Fruit fly (Drosophila melanogaster) whole organism, embryonic: ENCODE results near the gene Inx5.

Experiments used
- BtbVII ChIP-seq: fragments of 200-800 bp; sonication (Bioruptor generic); optimal IDR thresholded peaks from 3 replicates; lab custom pipeline; 2017; ENCODE audit warnings: missing biosample characterization, mild to moderate bottlenecking, missing genetic modification characterization
- CG10147 ChIP-seq: fragments of 200-800 bp; sonication (Bioruptor generic); optimal IDR thresholded peaks from 2 replicates; lab custom pipeline; 2019; ENCODE audit warnings: missing biosample characterization, mild to moderate bottlenecking, missing genetic modification characterization, moderate library complexity
- CG10274 ChIP-seq: fragments of 200-800 bp; sonication (Bioruptor generic); optimal IDR thresholded peaks from 3 replicates; lab custom pipeline; 2017; ENCODE audit warnings: missing biosample characterization, mild to moderate bottlenecking, missing genetic modification characterization
- CG12659 ChIP-seq: fragments of 200-800 bp; sonication (Bioruptor generic); optimal IDR thresholded peaks from 3 replicates; lab custom pipeline; 2017; ENCODE audit warnings: mild to moderate bottlenecking, missing biosample characterization, missing genetic modification reagents, missing genetic modification characterization
- CG13894 ChIP-seq: fragments of 200-800 bp; sonication (Bioruptor generic); optimal IDR thresholded peaks from 3 replicates; lab custom pipeline; 2018; ENCODE audit warnings: missing biosample characterization, mild to moderate bottlenecking, missing genetic modification characterization, moderate library complexity
- CG16863 ChIP-seq: fragments of 200-800 bp; sonication (Bioruptor generic); optimal IDR thresholded peaks from 3 replicates; lab custom pipeline; 2016; ENCODE audit warnings: missing biosample characterization, missing genetic modification characterization
- CG17186 ChIP-seq: fragments of 200-800 bp; sonication (Bioruptor generic); optimal IDR thresholded peaks from 3 replicates; lab custom pipeline; 2017; ENCODE audit warnings: missing biosample characterization, missing genetic modification reagents, missing genetic modification characterization
- CG17568 ChIP-seq: fragments of 200-800 bp; sonication (Bioruptor generic); optimal IDR thresholded peaks from 2 replicates; lab custom pipeline; 2018; ENCODE audit warnings: missing biosample characterization, mild to moderate bottlenecking, missing genetic modification characterization, moderate library complexity
- CG17912 ChIP-seq: fragments of 200-800 bp; sonication (Bioruptor generic); optimal IDR thresholded peaks from 2 replicates; lab custom pipeline; 2018; ENCODE audit warnings: missing biosample characterization, mild to moderate bottlenecking, missing genetic modification characterization
- CG2199 ChIP-seq: fragments of 200-800 bp; sonication (Bioruptor generic); IDR thresholded peaks from 3 replicates; pipeline ENCODE4 v1.3.6; 2022; ENCODE audit warnings: missing biosample characterization, missing genetic modification characterization
- CG30403 ChIP-seq: fragments of 200-800 bp; sonication (Bioruptor generic); optimal IDR thresholded peaks from 3 replicates; lab custom pipeline; 2016; ENCODE audit warnings: missing biosample characterization, missing genetic modification characterization
- CG3407 ChIP-seq: fragments of 200-800 bp; sonication (Bioruptor generic); optimal IDR thresholded peaks from 2 replicates; lab custom pipeline; 2018; ENCODE audit warnings: missing biosample characterization, mild to moderate bottlenecking, missing genetic modification characterization
- CG3838 ChIP-seq: fragments of 200-800 bp; sonication (Bioruptor generic); optimal IDR thresholded peaks from 3 replicates; lab custom pipeline; 2016; ENCODE audit warnings: missing biosample characterization, missing genetic modification characterization
- CG4617 ChIP-seq: fragments of 200-800 bp; sonication (Bioruptor generic); optimal IDR thresholded peaks from 3 replicates; lab custom pipeline; 2016; ENCODE audit warnings: missing biosample characterization, missing genetic modification characterization, borderline replicate concordance
- CG4820 ChIP-seq: fragments of 200-800 bp; sonication (Bioruptor generic); optimal IDR thresholded peaks from 3 replicates; lab custom pipeline; 2016; ENCODE audit warnings: missing biosample characterization, missing genetic modification characterization
- CG4854 ChIP-seq: fragments of 200-800 bp; sonication (Bioruptor generic); optimal IDR thresholded peaks from 2 replicates; lab custom pipeline; 2016; ENCODE audit warnings: missing biosample characterization, missing genetic modification characterization, inconsistent platforms
- CG6791 ChIP-seq: fragments of 200-800 bp; sonication (Bioruptor generic); IDR thresholded peaks from 3 replicates; pipeline ENCODE4 v1.3.6; 2022; ENCODE audit warnings: missing biosample characterization, missing genetic modification characterization; ENCODE audit not compliant: partially characterized antibody
- CG7786 ChIP-seq: fragments of 200-800 bp; sonication (Bioruptor generic); optimal IDR thresholded peaks from 2 replicates; lab custom pipeline; 2016; ENCODE audit warnings: missing biosample characterization, missing genetic modification characterization
- CG8478 ChIP-seq: fragments of >200 bp; optimal IDR thresholded peaks from 2 replicates; lab custom pipeline; 2018
- CG8765 ChIP-seq: fragments of 200-800 bp; sonication (Bioruptor generic); IDR thresholded peaks from 2 replicates; pipeline ENCODE4 v1.3.6; 2022; ENCODE audit warnings: missing biosample characterization, missing genetic modification characterization
- CG9437 ChIP-seq: fragments of 200-800 bp; sonication (Bioruptor generic); optimal IDR thresholded peaks from 2 replicates; lab custom pipeline; 2018; ENCODE audit warnings: missing biosample characterization, mild to moderate bottlenecking, missing genetic modification characterization
- Dip3 ChIP-seq: fragments of 200-800 bp; sonication (Bioruptor generic); optimal IDR thresholded peaks from 3 replicates; lab custom pipeline; 2016; ENCODE audit warnings: missing biosample characterization, missing genetic modification characterization
- HLHmδ ChIP-seq: fragments of 200-800 bp; sonication (Bioruptor generic); optimal IDR thresholded peaks from 2 replicates; lab custom pipeline; 2018; ENCODE audit warnings: missing biosample characterization, mild to moderate bottlenecking, missing genetic modification characterization, moderate library complexity
- Kr ChIP-seq: fragments of 200-800 bp; sonication (Bioruptor generic); optimal IDR thresholded peaks from 2 replicates; lab custom pipeline; 2017; ENCODE audit warnings: missing biosample characterization, mild to moderate bottlenecking, missing genetic modification characterization
- PHDP ChIP-seq: fragments of 200-800 bp; sonication (Bioruptor generic); optimal IDR thresholded peaks from 3 replicates; lab custom pipeline; 2018; ENCODE audit warnings: missing biosample characterization, mild to moderate bottlenecking, missing genetic modification characterization, moderate library complexity
- Sry-β ChIP-seq: fragments of 200-800 bp; sonication (Bioruptor generic); optimal IDR thresholded peaks from 2 replicates; lab custom pipeline; 2018; ENCODE audit warnings: missing biosample characterization, mild to moderate bottlenecking, missing genetic modification characterization, moderate library complexity
- Taf1 ChIP-seq: fragments of 200-800 bp; sonication (Bioruptor generic); IDR thresholded peaks from 2 replicates; pipeline ENCODE4 v1.3.6; 2022; ENCODE audit warnings: missing biosample characterization, missing genetic modification characterization
- bcd ChIP-seq: fragments of 200-800 bp; sonication (Bioruptor generic); optimal IDR thresholded peaks from 2 replicates; lab custom pipeline; 2017; ENCODE audit warnings: missing biosample characterization, mild to moderate bottlenecking, missing genetic modification characterization
- bigmax ChIP-seq: fragments of 200-800 bp; sonication (Bioruptor generic); optimal IDR thresholded peaks from 2 replicates; lab custom pipeline; 2018; ENCODE audit warnings: missing biosample characterization, mild to moderate bottlenecking, missing genetic modification characterization
- btn ChIP-seq: fragments of 200-800 bp; sonication (Bioruptor generic); optimal IDR thresholded peaks from 2 replicates; lab custom pipeline; 2016; ENCODE audit warnings: missing biosample characterization, missing genetic modification characterization
- cas ChIP-seq: fragments of 200-800 bp; sonication (Bioruptor generic); IDR thresholded peaks from 2 replicates; pipeline ENCODE4 v1.3.6; 2022; ENCODE audit warnings: missing biosample characterization, missing genetic modification characterization
- cg ChIP-seq: fragments of 200-800 bp; sonication (Bioruptor generic); optimal IDR thresholded peaks from 3 replicates; lab custom pipeline; 2019; ENCODE audit warnings: missing biosample characterization, mild to moderate bottlenecking, missing genetic modification characterization, moderate library complexity
- corto ChIP-seq: fragments of 200-800 bp; sonication (Bioruptor generic); optimal IDR thresholded peaks from 2 replicates; lab custom pipeline; 2016; ENCODE audit warnings: missing biosample characterization, mild to moderate bottlenecking, missing genetic modification characterization, moderate library complexity
- crc ChIP-seq: fragments of 200-800 bp; sonication (Bioruptor generic); optimal IDR thresholded peaks from 2 replicates; lab custom pipeline; 2016; ENCODE audit warnings: missing biosample characterization, missing genetic modification characterization
- crp ChIP-seq, 2 experiments: fragments of 200-800 bp; sonication (Bioruptor generic); optimal IDR thresholded peaks; 2 replicates in 1 of 2; 3 replicates in 1 of 2; lab custom pipeline; 2017; ENCODE audit warnings: missing biosample characterization in 2 of 2, missing genetic modification characterization in 2 of 2, mild to moderate bottlenecking in 1 of 2, moderate library complexity in 1 of 2
- disco-r ChIP-seq: fragments of 200-800 bp; sonication (Bioruptor generic); optimal IDR thresholded peaks from 2 replicates; lab custom pipeline; 2016; ENCODE audit warnings: missing biosample characterization, missing genetic modification characterization
- dpn ChIP-seq, 2 experiments: fragments of 200-800 bp; sonication (Bioruptor generic); optimal IDR thresholded peaks; 3 replicates each; lab custom pipeline; 2016; ENCODE audit warnings: missing biosample characterization in 2 of 2, missing genetic modification characterization in 2 of 2
- en ChIP-seq: fragments of 200-800 bp; sonication (Bioruptor generic); optimal IDR thresholded peaks from 2 replicates; lab custom pipeline; 2016; ENCODE audit warnings: missing biosample characterization, missing genetic modification characterization
- eve ChIP-seq, 2 experiments: fragments of >200 bp; optimal IDR thresholded peaks; 2 replicates each; lab custom pipeline; 2017; ENCODE audit warnings: missing biosample characterization in 2 of 2, missing genetic modification characterization in 2 of 2
- fd102C ChIP-seq: fragments of 200-800 bp; sonication (Bioruptor generic); optimal IDR thresholded peaks from 2 replicates; lab custom pipeline; 2018; ENCODE audit warnings: missing biosample characterization, mild to moderate bottlenecking, missing genetic modification characterization, moderate library complexity
- fd96Cb ChIP-seq: fragments of 200-800 bp; sonication (Bioruptor generic); optimal IDR thresholded peaks from 2 replicates; lab custom pipeline; 2018; ENCODE audit warnings: missing biosample characterization, mild to moderate bottlenecking, missing genetic modification characterization, moderate library complexity
- gcm ChIP-seq: fragments of 200-800 bp; sonication (Bioruptor generic); optimal IDR thresholded peaks from 2 replicates; lab custom pipeline; 2019; ENCODE audit warnings: missing biosample characterization, mild to moderate bottlenecking, missing genetic modification characterization, moderate library complexity
- gsb-n ChIP-seq: fragments of 200-800 bp; sonication (Bioruptor generic); optimal IDR thresholded peaks from 3 replicates; lab custom pipeline; 2018; ENCODE audit warnings: missing biosample characterization, mild to moderate bottlenecking, missing genetic modification characterization
- onecut ChIP-seq: fragments of 200-800 bp; sonication (Bioruptor generic); IDR thresholded peaks from 2 replicates; pipeline ENCODE4 v1.3.6; 2022; ENCODE audit warnings: missing biosample characterization, missing genetic modification characterization
- pfk ChIP-seq: fragments of 200-800 bp; sonication (Bioruptor generic); optimal IDR thresholded peaks from 2 replicates; lab custom pipeline; 2018; ENCODE audit warnings: missing biosample characterization, mild to moderate bottlenecking, missing genetic modification characterization, moderate library complexity
- pho ChIP-seq: fragments of 200-800 bp; sonication (Bioruptor generic); optimal IDR thresholded peaks from 2 replicates; lab custom pipeline; 2016; ENCODE audit warnings: missing biosample characterization, missing genetic modification characterization
- slbo ChIP-seq: fragments of 200-800 bp; sonication (Bioruptor generic); IDR thresholded peaks from 2 replicates; pipeline ENCODE4 v1.3.6; 2022; ENCODE audit warnings: missing biosample characterization, missing genetic modification characterization
- tgo ChIP-seq: fragments of 200-800 bp; sonication (Bioruptor generic); IDR thresholded peaks from 3 replicates; pipeline ENCODE4 v1.3.6; 2022; ENCODE audit warnings: missing biosample characterization, missing genetic modification characterization
- tna ChIP-seq: fragments of 200-800 bp; sonication (Bioruptor generic); IDR thresholded peaks from 2 replicates; pipeline ENCODE4 v1.3.6; 2022; ENCODE audit warnings: missing biosample characterization, missing genetic modification characterization; ENCODE audit not compliant: partially characterized antibody
- trem ChIP-seq: fragments of 200-800 bp; optimal IDR thresholded peaks from 3 replicates; lab custom pipeline; 2019; ENCODE audit warnings: missing biosample characterization, mild to moderate bottlenecking, missing genetic modification characterization, moderate library complexity
- yki ChIP-seq: fragments of >200 bp; optimal IDR thresholded peaks from 3 replicates; lab custom pipeline; 2018
- z ChIP-seq: fragments of 200-800 bp; sonication (Bioruptor generic); IDR thresholded peaks from 3 replicates; pipeline ENCODE4 v1.3.6; 2022; ENCODE audit warnings: missing biosample characterization, missing genetic modification characterization

The Inx5 gene

dm6 chrX:19193336-19193735, 22.7 kb upstream of the Inx5 start, which contains the start of the genes CG7914 and CG14194 (continued):
- no peak for TF ChIP-seq slbo (GFP tag; lab: Robert Waterston, UW)
- TF ChIP-seq bigmax (GFP tag; lab: Kevin White, UChicago): no peak
- no peak for TF ChIP-seq PHDP
- TF ChIP-seq yki: no peak
- no peak for TF ChIP-seq crc (GFP tag; lab: Kevin White, UChicago)
- TF ChIP-seq pho (GFP tag; lab: Kevin White, UChicago): no peak
- TF ChIP-seq CG16863 (GFP tag; lab: Kevin White, UChicago): no peak
- no peak for TF ChIP-seq CG10147 (GFP tag; lab: Kevin White, UChicago)
- no peak for TF ChIP-seq CG8478 (lab: Kevin White, UChicago)
- no peak for TF ChIP-seq CG30403
- TF ChIP-seq CG12659 (GFP tag; lab: Kevin White, UChicago): peak; percentile 4
- TF ChIP-seq en (GFP tag; lab: Kevin White, UChicago): no peak
- no peak for TF ChIP-seq CG4854 (GFP tag; lab: Kevin White, UChicago)
- TF ChIP-seq eve (GFP tag; optimal IDR thresholded peaks at IDR 0.05; lab: Kevin White, UChicago): no peak
- TF ChIP-seq CG17568 (GFP tag; lab: Kevin White, UChicago): no peak
- TF ChIP-seq BtbVII (GFP tag; lab: Kevin White, UChicago): no peak
- no peak for TF ChIP-seq z (GFP tag; lab: Robert Waterston, UW)
- no peak for TF ChIP-seq CG8765 (GFP tag; lab: Robert Waterston, UW)
- TF ChIP-seq CG9437 (GFP tag; lab: Kevin White, UChicago): no peak
- TF ChIP-seq CG6791: peak; percentile 91
- TF ChIP-seq disco-r (GFP tag; lab: Kevin White, UChicago): no peak
- TF ChIP-seq cas: no peak
- no peak for TF ChIP-seq tgo (GFP tag; lab: Robert Waterston, UW)
- no peak for TF ChIP-seq CG2199 (GFP tag; lab: Robert Waterston, UW)
- TF ChIP-seq Sry-β (GFP tag; lab: Kevin White, UChicago): peak; percentile 92
- no peak for TF ChIP-seq HLHmδ (GFP tag; lab: Kevin White, UChicago)
- no peak for TF ChIP-seq CG7786 (GFP tag; lab: Kevin White, UChicago)
- no peak for TF ChIP-seq Kr (GFP tag; lab: Kevin White, UChicago)
- no peak for TF ChIP-seq CG17912 (GFP tag; lab: Kevin White, UChicago)
- TF ChIP-seq fd96Cb (tag; lab: Kevin White, UChicago): no peak
- peak; percentile 19; the same call in 1 of the 2 replicates for TF ChIP-seq onecut (GFP tag; lab: Robert Waterston, UW)
- no peak for TF ChIP-seq gcm
- no peak for TF ChIP-seq pfk (GFP tag; lab: Kevin White, UChicago)
- TF ChIP-seq btn (GFP tag; lab: Kevin White, UChicago): no peak
- no peak for TF ChIP-seq gsb-n (tag; lab: Kevin White, UChicago)
- no peak for TF ChIP-seq CG3407 (GFP tag; lab: Kevin White, UChicago)
- peak; percentile 55 for TF ChIP-seq trem (tag; lab: Kevin White, UChicago)
- TF ChIP-seq CG4617 (GFP tag; lab: Kevin White, UChicago): peak; percentile 63
- no peak for TF ChIP-seq dpn (GFP tag; optimal IDR thresholded peaks at IDR 0.05; lab: Kevin White, UChicago)
- TF ChIP-seq cg: no peak
- no peak for TF ChIP-seq CG13894
- TF ChIP-seq CG10274 (GFP tag; lab: Kevin White, UChicago): no peak
- TF ChIP-seq Dip3: no peak
- no peak for TF ChIP-seq corto
- TF ChIP-seq CG3838: no peak
- peak in 1 of 2 experiments; percentile 51 for TF ChIP-seq crp (GFP tag; optimal IDR thresholded peaks at IDR 0.05; lab: Kevin White, UChicago)
- no peak for TF ChIP-seq CG4820
- TF ChIP-seq Taf1 (GFP tag; lab: Robert Waterston, UW): no peak
- no peak for TF ChIP-seq bcd (GFP tag; lab: Kevin White, UChicago)
- peak; percentile 47 for TF ChIP-seq CG17186 (GFP tag; lab: Kevin White, UChicago)
- TF ChIP-seq fd102C: no peak
- TF ChIP-seq tna (GFP tag; lab: Robert Waterston, UW): peak; percentile 94
